Worm (Caenorhabditis elegans): ENCODE data around the gene F28H6.8.

F28H6.8 gene

ce11 chrX:14101986-14102385 is 32.2 kb downstream of the F28H6.8 start, which contains the start of gene F16B12.6 (continued):
- TF ChIP-seq K12H6.12 (tag; optimal IDR thresholded peaks at IDR 0.05) (peak; percentile 71), sdz-38 (tag; optimal IDR thresholded peaks at IDR 0.05) (no peak), ekl-4 (GFP tag; IDR thresholded peaks at IDR 0.05) (no peak), D2030.7 (GFP tag; IDR thresholded peaks at IDR 0.05) (no peak), him-1 (tag; optimal IDR thresholded peaks at IDR 0.05) (no peak), lsl-1 (GFP tag; optimal IDR thresholded peaks at IDR 0.05) (no peak), dpl-1 (GFP tag; optimal IDR thresholded peaks at IDR 0.05) (peak; percentile 43), attf-6 (GFP tag; IDR thresholded peaks at IDR 0.05) (no peak), pbrm-1 (GFP tag; IDR thresholded peaks at IDR 0.05) (peak; percentile 56; the same call in 1 of the 2 replicates), attf-5 (GFP tag; optimal IDR thresholded peaks at IDR 0.05) (peak; percentile 92), mel-28 (tag; optimal IDR thresholded peaks at IDR 0.05; ENCODE audit: borderline replicate concordance) (no peak), madf-6 (GFP tag; IDR thresholded peaks at IDR 0.05) (peak; percentile 43; the same call in 1 of the 2 replicates), B0019.2 (GFP tag; conservative IDR thresholded peaks at IDR 0.05) (no peak), madf-8 (GFP tag; conservative IDR thresholded peaks at IDR 0.05) (no peak), pha-4 (tag; optimal IDR thresholded peaks at IDR 0.05) (no peak), ztf-18 (tag; optimal IDR thresholded peaks at IDR 0.05) (peak; percentile 37), let-526 (GFP tag; IDR thresholded peaks at IDR 0.05) (no peak), C17E4.6 (GFP tag; IDR thresholded peaks at IDR 0.05) (no peak), B0336.3 (GFP tag; IDR thresholded peaks at IDR 0.05) (no peak), xnd-1 (tag; optimal IDR thresholded peaks at IDR 0.05) (no peak), ceh-100 (GFP tag; IDR thresholded peaks at IDR 0.05) (no peak), ztf-25 (GFP tag; IDR thresholded peaks at IDR 0.05) (no peak), unc-130 (GFP tag; optimal IDR thresholded peaks at IDR 0.05) (no peak), attf-3 (GFP tag; conservative IDR thresholded peaks at IDR 0.05) (no peak), ztf-28 (GFP tag; IDR thresholded peaks at IDR 0.05) (no peak), rcor-1 (GFP tag; IDR thresholded peaks at IDR 0.05) (peak; percentile 42; the same call in 1 of the 2 replicates), Y56A3A.18 (GFP tag; IDR thresholded peaks at IDR 0.05) (0 out of 2 replicates have a peak, but pooled peaks have one; percentile 32), lir-1 (GFP tag; conservative IDR thresholded peaks at IDR 0.05) (no peak), F55B11.4 (tag; optimal IDR thresholded peaks at IDR 0.05; ENCODE audit: borderline replicate concordance, insufficient read depth) (no peak), dox-1 (GFP tag; IDR thresholded peaks at IDR 0.05) (peak; percentile 75), ama-1 (optimal IDR thresholded peaks at IDR 0.05) (no peak), ama-1 (GFP tag; optimal IDR thresholded peaks at IDR 0.05) (no peak), ZK185.1 (tag; optimal IDR thresholded peaks at IDR 0.05; ENCODE audit: poor library complexity, severe bottlenecking) (no peak), unc-62 (GFP tag; optimal IDR thresholded peaks at IDR 0.05) (no peak), F33H1.4 (GFP tag; IDR thresholded peaks at IDR 0.05) (no peak), tbx-9 (tag; optimal IDR thresholded peaks at IDR 0.05; ENCODE audit: borderline replicate concordance) (no peak), zfh-2 (GFP tag; conservative IDR thresholded peaks at IDR 0.05) (0 out of 2 replicates have a peak, but pooled peaks have one; percentile 39), lag-1 (GFP tag; IDR thresholded peaks at IDR 0.05) (no peak), die-1 (tag; optimal IDR thresholded peaks at IDR 0.05) (no peak), nfya-2 (GFP tag; IDR thresholded peaks at IDR 0.05) (no peak), madf-3 (GFP tag; IDR thresholded peaks at IDR 0.05) (no peak), ceh-91 (GFP tag; IDR thresholded peaks at IDR 0.05) (no peak), nfya-1 (tag; optimal IDR thresholded peaks at IDR 0.05; ENCODE audit: borderline replicate concordance, insufficient read depth) (no peak), F39B2.1 (GFP tag; IDR thresholded peaks at IDR 0.05) (no peak), Y67H2A.10 (GFP tag; conservative IDR thresholded peaks at IDR 0.05) (no peak), F57C9.4 (tag; optimal IDR thresholded peaks at IDR 0.05) (no peak), F57A8.1 (GFP tag; optimal IDR thresholded peaks at IDR 0.05) (no peak), ceh-27 (GFP tag; optimal IDR thresholded peaks at IDR 0.05) (peak; percentile 71), C06A6.2 (GFP tag; conservative IDR thresholded peaks at IDR 0.05) (no peak), nhr-27 (tag; optimal IDR thresholded peaks at IDR 0.05) (no peak)
